Worm (Caenorhabditis elegans) whole organism, young adult: ENCODE results near the gene sqv-2.

ENCODE experiments used
- F57A8.1 ChIP-seq: fragments of 200-800 bp; sonication (Bioruptor generic); optimal IDR thresholded peaks from 2 replicates; lab custom pipeline; 2018; ENCODE audit warnings: mild to moderate bottlenecking, missing genetic modification characterization, moderate library complexity, missing compliant biosample characterization
- aptf-3 ChIP-seq: fragments of 200-800 bp; sonication (Bioruptor generic); IDR thresholded peaks from 2 replicates; pipeline ENCODE4 v1.3.6; 2022; ENCODE audit warnings: missing genetic modification characterization, missing compliant biosample characterization
- athp-1 ChIP-seq: sonication (generic microtip); optimal IDR thresholded peaks from 2 replicates; lab custom pipeline; 2017; ENCODE audit warnings: mild to moderate bottlenecking, missing genetic modification characterization, missing compliant biosample characterization
- egl-44 ChIP-seq: fragments of 200-800 bp; sonication (Bioruptor generic); IDR thresholded peaks from 2 replicates; pipeline ENCODE4 v1.3.6; 2022; ENCODE audit warnings: missing genetic modification reagents, missing genetic modification characterization, missing compliant biosample characterization
- lin-54 ChIP-seq: fragments of 200-800 bp; sonication (Bioruptor generic); optimal IDR thresholded peaks from 2 replicates; lab custom pipeline; 2018; ENCODE audit warnings: mild to moderate bottlenecking, missing genetic modification characterization, missing compliant biosample characterization
- nfya-1 ChIP-seq: sonication (generic microtip); optimal IDR thresholded peaks from 2 replicates; lab custom pipeline; 2017; ENCODE audit warnings: antibody characterized with exemption, missing compliant biosample characterization, missing genetic modification characterization, borderline replicate concordance; ENCODE audit not compliant: insufficient read depth
- pha-4 ChIP-seq: fragments of 150-350 bp; sonication (generic microtip); optimal IDR thresholded peaks from 2 replicates; lab custom pipeline; 2014; ENCODE audit warnings: missing biosample characterization, missing genetic modification reagents, missing genetic modification characterization
- sea-2 ChIP-seq: fragments of 200-800 bp; sonication (Bioruptor generic); IDR thresholded peaks from 2 replicates; pipeline ENCODE4 v1.3.6; 2022; ENCODE audit warnings: missing genetic modification characterization, missing compliant biosample characterization

ce11 chrII:2865355-2865754 is 28.8 kb downstream of the sqv-2 start:
- TF ChIP-seq pha-4 (tag; lab: Kevin White, UChicago) (no peak), aptf-3 (no peak), F57A8.1 (GFP tag; lab: Kevin White, UChicago) (no peak), egl-44 (GFP tag; lab: Robert Waterston, UW) (no peak), sea-2 (GFP tag; lab: Robert Waterston, UW) (no peak), athp-1 (no peak), nfya-1 (tag; lab: Kevin White, UChicago) (no peak), lin-54 (GFP tag; lab: Kevin White, UChicago) (no peak)
